Fruit fly (Drosophila melanogaster) whole organism, embryonic: ENCODE measurements around the gene CG31816.

Source experiments
- Abd-B ChIP-seq: fragments of 200-800 bp; sonication (Bioruptor generic); optimal IDR thresholded peaks from 2 replicates; lab custom pipeline; 2018; ENCODE audit warnings: missing biosample characterization, mild to moderate bottlenecking, missing genetic modification characterization, moderate library complexity
- Adf1 ChIP-seq: fragments of 200-800 bp; sonication (Bioruptor generic); IDR thresholded peaks from 2 replicates; pipeline ENCODE4 v1.3.6; 2022; ENCODE audit warnings: missing biosample characterization, missing genetic modification characterization
- Bdp1 ChIP-seq: fragments of 200-800 bp; sonication (Bioruptor generic); optimal IDR thresholded peaks from 3 replicates; lab custom pipeline; 2016; ENCODE audit warnings: missing biosample characterization, missing genetic modification characterization
- CG1024 ChIP-seq: fragments of 200-800 bp; sonication (Bioruptor generic); IDR thresholded peaks from 2 replicates; pipeline ENCODE4 v1.3.6; 2022; ENCODE audit warnings: missing biosample characterization, missing genetic modification characterization
- CG10321 ChIP-seq: fragments of 200-800 bp; sonication (Bioruptor generic); IDR thresholded peaks from 2 replicates; pipeline ENCODE4 v1.3.6; 2022; ENCODE audit warnings: missing biosample characterization, missing genetic modification characterization
- CG12104 ChIP-seq: fragments of 200-800 bp; sonication (Bioruptor generic); optimal IDR thresholded peaks from 3 replicates; lab custom pipeline; 2016; ENCODE audit warnings: missing biosample characterization, missing genetic modification characterization
- CG12299 ChIP-seq: fragments of 200-800 bp; sonication (Bioruptor generic); optimal IDR thresholded peaks from 2 replicates; lab custom pipeline; 2018; ENCODE audit warnings: missing biosample characterization, mild to moderate bottlenecking, missing genetic modification characterization
- CG13287 ChIP-seq: fragments of 200-800 bp; sonication (Bioruptor generic); IDR thresholded peaks from 2 replicates; pipeline ENCODE4 v1.3.6; 2022; ENCODE audit warnings: missing biosample characterization, missing genetic modification characterization; ENCODE audit not compliant: partially characterized antibody
- CG13624 ChIP-seq: fragments of 200-800 bp; sonication (Bioruptor generic); optimal IDR thresholded peaks from 2 replicates; lab custom pipeline; 2016; ENCODE audit warnings: missing biosample characterization, missing genetic modification characterization
- CG14710 ChIP-seq: fragments of 200-800 bp; sonication (Bioruptor generic); optimal IDR thresholded peaks from 3 replicates; lab custom pipeline; 2019; ENCODE audit warnings: missing biosample characterization, mild to moderate bottlenecking, missing genetic modification characterization, moderate library complexity
- CG14965 ChIP-seq: fragments of 200-800 bp; sonication (Bioruptor generic); optimal IDR thresholded peaks from 2 replicates; lab custom pipeline; 2016; ENCODE audit warnings: missing biosample characterization, missing genetic modification characterization, borderline replicate concordance
- CG15514 ChIP-seq: fragments of 200-800 bp; sonication (Bioruptor generic); optimal IDR thresholded peaks from 3 replicates; lab custom pipeline; 2017; ENCODE audit warnings: missing biosample characterization, missing genetic modification characterization, mild to moderate bottlenecking, moderate library complexity, missing genetic modification reagents
- CG1602 ChIP-seq: fragments of 200-800 bp; sonication (Bioruptor generic); optimal IDR thresholded peaks from 3 replicates; lab custom pipeline; 2016; ENCODE audit warnings: missing biosample characterization, missing genetic modification characterization
- CG16779 ChIP-seq: fragments of 200-800 bp; sonication (Bioruptor generic); IDR thresholded peaks from 2 replicates; pipeline ENCODE4 v1.3.6; 2022; ENCODE audit warnings: missing biosample characterization, missing genetic modification characterization
- CG17568 ChIP-seq: fragments of 200-800 bp; sonication (Bioruptor generic); optimal IDR thresholded peaks from 2 replicates; lab custom pipeline; 2018; ENCODE audit warnings: missing biosample characterization, mild to moderate bottlenecking, missing genetic modification characterization, moderate library complexity
- CG18619 ChIP-seq: fragments of 200-800 bp; sonication (Bioruptor generic); optimal IDR thresholded peaks from 3 replicates; lab custom pipeline; 2017; ENCODE audit warnings: missing biosample characterization, mild to moderate bottlenecking, missing genetic modification characterization
- CG2116 ChIP-seq: fragments of 200-800 bp; sonication (Bioruptor generic); optimal IDR thresholded peaks from 3 replicates; lab custom pipeline; 2018; ENCODE audit warnings: missing biosample characterization, mild to moderate bottlenecking, missing genetic modification characterization
- CG2129 ChIP-seq: fragments of 200-800 bp; sonication (Bioruptor generic); IDR thresholded peaks from 2 replicates; pipeline ENCODE4 v1.3.6; 2022; ENCODE audit warnings: missing biosample characterization, missing genetic modification characterization; ENCODE audit not compliant: partially characterized antibody
- CG4328 ChIP-seq: fragments of 200-800 bp; sonication (Bioruptor generic); optimal IDR thresholded peaks from 3 replicates; lab custom pipeline; 2017; ENCODE audit warnings: missing biosample characterization, missing genetic modification reagents, missing genetic modification characterization
- CG6175 ChIP-seq: fragments of 200-800 bp; sonication (Bioruptor generic); IDR thresholded peaks from 3 replicates; pipeline ENCODE4 v1.3.6; 2022; ENCODE audit warnings: missing biosample characterization, missing genetic modification characterization
- CG6813 ChIP-seq: fragments of 200-800 bp; sonication (Bioruptor generic); optimal IDR thresholded peaks from 2 replicates; lab custom pipeline; 2017; ENCODE audit warnings: missing biosample characterization, missing genetic modification characterization, mild to moderate bottlenecking, moderate library complexity, missing genetic modification reagents
- CG7556 ChIP-seq: fragments of 200-800 bp; sonication (Bioruptor generic); optimal IDR thresholded peaks from 2 replicates; lab custom pipeline; 2017; ENCODE audit warnings: missing biosample characterization, mild to moderate bottlenecking, missing genetic modification characterization
- CrebB ChIP-seq: fragments of 200-800 bp; sonication (Bioruptor generic); optimal IDR thresholded peaks from 3 replicates; lab custom pipeline; 2018; ENCODE audit warnings: missing biosample characterization, mild to moderate bottlenecking, missing genetic modification characterization
- E2f1 ChIP-seq: fragments of 200-800 bp; sonication (Bioruptor generic); IDR thresholded peaks from 2 replicates; pipeline ENCODE4 v1.3.6; 2022; ENCODE audit warnings: missing biosample characterization, missing genetic modification characterization
- E2f2 ChIP-seq: fragments of 200-800 bp; sonication (Bioruptor generic); IDR thresholded peaks from 2 replicates; pipeline ENCODE4 v1.3.6; 2022; ENCODE audit warnings: missing biosample characterization, missing genetic modification characterization
- Mad ChIP-seq: fragments of 200-800 bp; sonication (Bioruptor generic); optimal IDR thresholded peaks from 2 replicates; lab custom pipeline; 2016; ENCODE audit warnings: missing biosample characterization, missing genetic modification characterization
- Oaz ChIP-seq: fragments of 200-800 bp; sonication (Bioruptor generic); IDR thresholded peaks from 2 replicates; pipeline ENCODE4 v1.3.6; 2022; ENCODE audit warnings: missing biosample characterization, missing genetic modification characterization
- Six4 ChIP-seq: fragments of 200-800 bp; sonication (Bioruptor generic); optimal IDR thresholded peaks from 2 replicates; lab custom pipeline; 2016; ENCODE audit warnings: missing biosample characterization, missing genetic modification characterization
- Vsx1 ChIP-seq: fragments of 200-800 bp; sonication (Bioruptor generic); optimal IDR thresholded peaks from 2 replicates; lab custom pipeline; 2017; ENCODE audit warnings: missing biosample characterization, mild to moderate bottlenecking, missing genetic modification characterization, missing genetic modification reagents
- bbx ChIP-seq: fragments of 200-800 bp; sonication (Bioruptor generic); IDR thresholded peaks from 2 replicates; pipeline ENCODE4 v1.3.6; 2022; ENCODE audit warnings: missing biosample characterization, missing genetic modification characterization; ENCODE audit not compliant: partially characterized antibody
- dmrt11E ChIP-seq: fragments of 200-800 bp; sonication (Bioruptor generic); optimal IDR thresholded peaks from 3 replicates; lab custom pipeline; 2018; ENCODE audit warnings: missing biosample characterization, mild to moderate bottlenecking, missing genetic modification characterization, moderate library complexity
- ems ChIP-seq: fragments of 200-800 bp; sonication (Bioruptor generic); optimal IDR thresholded peaks from 3 replicates; lab custom pipeline; 2016; ENCODE audit warnings: missing biosample characterization, missing genetic modification characterization
- exex ChIP-seq: fragments of 200-800 bp; sonication (Bioruptor generic); optimal IDR thresholded peaks from 4 replicates; lab custom pipeline; 2018; ENCODE audit warnings: missing biosample characterization, mild to moderate bottlenecking, missing genetic modification characterization, moderate library complexity
- ind ChIP-seq: fragments of 200-800 bp; sonication (Bioruptor generic); optimal IDR thresholded peaks from 3 replicates; lab custom pipeline; 2016; ENCODE audit warnings: missing biosample characterization, missing genetic modification characterization
- jing ChIP-seq: fragments of 200-800 bp; sonication (Bioruptor generic); optimal IDR thresholded peaks from 2 replicates; lab custom pipeline; 2018; ENCODE audit warnings: missing biosample characterization, mild to moderate bottlenecking, missing genetic modification characterization
- lbe ChIP-seq: fragments of 200-800 bp; sonication (Bioruptor generic); optimal IDR thresholded peaks from 2 replicates; lab custom pipeline; 2016; ENCODE audit warnings: missing biosample characterization, mild to moderate bottlenecking, missing genetic modification characterization
- nau ChIP-seq: fragments of 200-800 bp; sonication (Bioruptor generic); optimal IDR thresholded peaks from 3 replicates; lab custom pipeline; 2017; ENCODE audit warnings: missing biosample characterization, mild to moderate bottlenecking, missing genetic modification characterization, missing genetic modification reagents
- nerfin-1 ChIP-seq: fragments of 200-800 bp; sonication (Bioruptor generic); optimal IDR thresholded peaks from 3 replicates; lab custom pipeline; 2019; ENCODE audit warnings: missing biosample characterization, mild to moderate bottlenecking, missing genetic modification characterization, moderate library complexity
- pfk ChIP-seq: fragments of 200-800 bp; sonication (Bioruptor generic); optimal IDR thresholded peaks from 2 replicates; lab custom pipeline; 2018; ENCODE audit warnings: missing biosample characterization, mild to moderate bottlenecking, missing genetic modification characterization, moderate library complexity
- pnt ChIP-seq: fragments of 200-800 bp; sonication (Bioruptor generic); optimal IDR thresholded peaks from 3 replicates; lab custom pipeline; 2016; ENCODE audit warnings: missing biosample characterization, missing genetic modification characterization
- scrt ChIP-seq: fragments of 200-800 bp; sonication (Bioruptor generic); optimal IDR thresholded peaks from 2 replicates; lab custom pipeline; 2018; ENCODE audit warnings: missing biosample characterization, mild to moderate bottlenecking, missing genetic modification characterization, moderate library complexity
- seq ChIP-seq: fragments of 200-800 bp; sonication (Bioruptor generic); IDR thresholded peaks from 2 replicates; pipeline ENCODE4 v1.3.6; 2022; ENCODE audit warnings: missing biosample characterization, missing genetic modification characterization
- so ChIP-seq: fragments of 200-800 bp; sonication (Bioruptor generic); IDR thresholded peaks from 3 replicates; pipeline ENCODE4 v1.3.6; 2022; ENCODE audit warnings: missing biosample characterization, missing genetic modification characterization
- sqz ChIP-seq: fragments of 200-800 bp; sonication (Bioruptor generic); optimal IDR thresholded peaks from 3 replicates; lab custom pipeline; 2018; ENCODE audit warnings: missing biosample characterization, mild to moderate bottlenecking, missing genetic modification characterization

The CG31816 gene

DNA sequence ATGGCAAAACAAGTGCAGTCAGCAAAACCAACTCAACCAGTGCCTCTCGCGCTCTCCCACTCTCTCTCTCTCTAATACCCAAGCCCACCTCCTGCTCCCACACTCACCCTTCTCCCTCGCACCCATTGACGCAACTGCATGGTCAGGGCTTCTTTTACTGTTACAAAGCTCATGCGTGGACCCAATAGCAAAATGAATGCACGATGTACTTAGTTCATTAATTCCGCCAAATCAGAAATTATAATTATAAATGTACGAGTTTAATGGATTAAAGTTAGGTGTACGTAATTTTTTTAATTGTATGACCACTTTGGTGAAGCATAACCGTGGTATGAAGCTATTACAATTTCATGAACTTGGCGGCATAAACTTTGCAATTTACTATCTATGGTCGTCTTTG, 3.4 kb downstream of the CG31816 start (continued):
- TF ChIP-seq CG10321 (GFP tag; lab: Robert Waterston, UW) (no peak), Six4 (no peak), CG2116 (GFP tag; lab: Kevin White, UChicago) (no peak), CG12299 (peak; percentile 61), CG17568 (peak; percentile 36), jing (GFP tag; lab: Kevin White, UChicago) (peak; percentile 18), Bdp1 (GFP tag; lab: Kevin White, UChicago) (peak; percentile 13), CG13287 (GFP tag; lab: Robert Waterston, UW) (no peak), seq (GFP tag; lab: Robert Waterston, UW) (no peak), lbe (GFP tag; lab: Kevin White, UChicago) (peak; percentile 55), pnt (GFP tag; lab: Kevin White, UChicago) (no peak), CG18619 (GFP tag; lab: Kevin White, UChicago) (peak; percentile 65), Adf1 (GFP tag; lab: Robert Waterston, UW) (no peak), CG16779 (0 out of 2 replicates have a peak, but pooled peaks have one; percentile 36), CG12104 (GFP tag; lab: Kevin White, UChicago) (peak; percentile 46), nau (peak; percentile 53), CG7556 (GFP tag; lab: Kevin White, UChicago) (peak; percentile 72), CG1602 (GFP tag; lab: Kevin White, UChicago) (peak; percentile 37), CG14710 (peak; percentile 21), scrt (peak; percentile 83), so (GFP tag; lab: Robert Waterston, UW) (0 out of 3 replicates have a peak, but pooled peaks have one; percentile 30), dmrt11E (tag; lab: Kevin White, UChicago) (no peak), ems (peak; percentile 66), CG13624 (GFP tag; lab: Kevin White, UChicago) (peak; percentile 34), ind (GFP tag; lab: Kevin White, UChicago) (peak; percentile 51), CG4328 (GFP tag; lab: Kevin White, UChicago) (peak; percentile 16), bbx (GFP tag; lab: Robert Waterston, UW) (no peak), exex (tag; lab: Kevin White, UChicago) (peak; percentile 16), CG2129 (no peak), CG6175 (GFP tag; lab: Robert Waterston, UW) (peak; percentile 59; the same call in 1 of the 3 replicates), CrebB (tag; lab: Kevin White, UChicago) (peak; percentile 55), CG1024 (GFP tag; lab: Robert Waterston, UW) (no peak), E2f1 (GFP tag; lab: Robert Waterston, UW) (no peak), Oaz (GFP tag; lab: Robert Waterston, UW) (0 out of 2 replicates have a peak, but pooled peaks have one; percentile 33), Vsx1 (GFP tag; lab: Kevin White, UChicago) (peak; percentile 53), CG15514 (GFP tag; lab: Kevin White, UChicago) (peak; percentile 68), CG6813 (GFP tag; lab: Kevin White, UChicago) (peak; percentile 67), pfk (GFP tag; lab: Kevin White, UChicago) (no peak), E2f2 (GFP tag; lab: Robert Waterston, UW) (peak; percentile 30; the same call in 1 of the 2 replicates), Mad (peak; percentile 31), nerfin-1 (tag; lab: Kevin White, UChicago) (peak; percentile 58), Abd-B (GFP tag; lab: Kevin White, UChicago) (peak; percentile 44), CG14965 (GFP tag; lab: Kevin White, UChicago) (no peak), sqz (GFP tag; lab: Kevin White, UChicago) (peak; percentile 35)
- TF ChIP-seq, all 482 proteins: peak for 259
